Worm (Caenorhabditis elegans): ENCODE data around the gene Y46G5A.34.
A peak's percentile ranks its signal among the peaks of the same experiment; 100 is the strongest.

ce11 chrII:12768167-12768712, 8.2 kb upstream of the Y46G5A.34 start, which contains the start of the genes vps-2 and tiar-2:
- TF ChIP-seq flt-1 (GFP tag; IDR thresholded peaks at IDR 0.05) = no peak
- no peak for TF ChIP-seq tab-1 (GFP tag; IDR thresholded peaks at IDR 0.05)
- TF ChIP-seq med-1 (GFP tag; optimal IDR thresholded peaks at IDR 0.05; ENCODE audit: insufficient read depth) = no peak
- TF ChIP-seq cog-1 (tag; optimal IDR thresholded peaks at IDR 0.05) = no peak
- peak; percentile 52; the same call in 1 of the 2 replicates for TF ChIP-seq T22C8.4 (GFP tag; IDR thresholded peaks at IDR 0.05)
- no peak for TF ChIP-seq ztf-23 (GFP tag; IDR thresholded peaks at IDR 0.05)
- TF ChIP-seq ztf-29 (GFP tag; IDR thresholded peaks at IDR 0.05) = no peak
- TF ChIP-seq klf-2 (GFP tag; conservative IDR thresholded peaks at IDR 0.05) = no peak
